Fruit fly (Drosophila melanogaster) whole organism, embryonic: ENCODE measurements around the gene Syx5.
A peak's percentile ranks its signal among the peaks of the same experiment; 100 is the strongest.

Experiments
- Atf3 ChIP-seq: fragments of 200-800 bp; sonication (Bioruptor generic); optimal IDR thresholded peaks from 3 replicates; lab custom pipeline; 2016; ENCODE audit warnings: missing biosample characterization, missing genetic modification characterization
- BEAF-32 ChIP-seq: fragments of 200-800 bp; sonication (Bioruptor generic); optimal IDR thresholded peaks from 3 replicates; lab custom pipeline; 2017; ENCODE audit warnings: missing biosample characterization, missing genetic modification characterization, mild to moderate bottlenecking, moderate library complexity, missing genetic modification reagents
- Bdp1 ChIP-seq: fragments of 200-800 bp; sonication (Bioruptor generic); optimal IDR thresholded peaks from 3 replicates; lab custom pipeline; 2016; ENCODE audit warnings: missing biosample characterization, missing genetic modification characterization
- CG10321 ChIP-seq: fragments of 200-800 bp; sonication (Bioruptor generic); IDR thresholded peaks from 2 replicates; pipeline ENCODE4 v1.3.6; 2022; ENCODE audit warnings: missing biosample characterization, missing genetic modification characterization
- CG10654 ChIP-seq: fragments of 200-800 bp; sonication (Bioruptor generic); optimal IDR thresholded peaks from 2 replicates; lab custom pipeline; 2016; ENCODE audit warnings: missing biosample characterization, missing genetic modification characterization
- CG11398 ChIP-seq: fragments of 200-800 bp; sonication (Bioruptor generic); optimal IDR thresholded peaks from 2 replicates; lab custom pipeline; 2016; ENCODE audit warnings: missing biosample characterization, missing genetic modification characterization
- CG12071 ChIP-seq: fragments of 200-800 bp; sonication (Bioruptor generic); optimal IDR thresholded peaks from 3 replicates; lab custom pipeline; 2018; ENCODE audit warnings: missing biosample characterization, mild to moderate bottlenecking, missing genetic modification characterization
- CG13287 ChIP-seq: fragments of 200-800 bp; sonication (Bioruptor generic); IDR thresholded peaks from 2 replicates; pipeline ENCODE4 v1.3.6; 2022; ENCODE audit warnings: missing biosample characterization, missing genetic modification characterization; ENCODE audit not compliant: partially characterized antibody
- CG14050 ChIP-seq: fragments of 200-800 bp; sonication (Bioruptor generic); IDR thresholded peaks from 3 replicates; pipeline ENCODE4 v1.3.6; 2022; ENCODE audit warnings: missing biosample characterization, missing genetic modification characterization
- CG1529 ChIP-seq: fragments of 200-800 bp; sonication (Bioruptor generic); optimal IDR thresholded peaks from 3 replicates; lab custom pipeline; 2018; ENCODE audit warnings: missing biosample characterization, missing genetic modification characterization
- CG1603 ChIP-seq: fragments of 200-800 bp; sonication (Bioruptor generic); optimal IDR thresholded peaks from 2 replicates; lab custom pipeline; 2019; ENCODE audit warnings: missing biosample characterization, mild to moderate bottlenecking, missing genetic modification characterization, moderate library complexity
- CG1792 ChIP-seq: fragments of 200-800 bp; sonication (Bioruptor generic); optimal IDR thresholded peaks from 2 replicates; lab custom pipeline; 2016; ENCODE audit warnings: missing biosample characterization, missing genetic modification characterization
- CG2129 ChIP-seq: fragments of 200-800 bp; sonication (Bioruptor generic); IDR thresholded peaks from 2 replicates; pipeline ENCODE4 v1.3.6; 2022; ENCODE audit warnings: missing biosample characterization, missing genetic modification characterization; ENCODE audit not compliant: partially characterized antibody
- CG2202 ChIP-seq: fragments of 200-800 bp; sonication (Bioruptor generic); optimal IDR thresholded peaks from 2 replicates; lab custom pipeline; 2018; ENCODE audit warnings: missing biosample characterization, mild to moderate bottlenecking, missing genetic modification characterization
- CG31224 ChIP-seq: fragments of 200-800 bp; sonication (Bioruptor generic); IDR thresholded peaks from 2 replicates; pipeline ENCODE4 v1.3.6; 2022; ENCODE audit warnings: missing biosample characterization, missing genetic modification characterization
- CG34224 ChIP-seq: fragments of 200-800 bp; sonication (Bioruptor generic); IDR thresholded peaks from 3 replicates; pipeline ENCODE4 v1.3.6; 2022; ENCODE audit warnings: missing biosample characterization, missing genetic modification characterization; ENCODE audit not compliant: partially characterized antibody
- CG6654 ChIP-seq: fragments of 200-800 bp; sonication (Bioruptor generic); optimal IDR thresholded peaks from 2 replicates; lab custom pipeline; 2017; ENCODE audit warnings: missing biosample characterization, mild to moderate bottlenecking, missing genetic modification characterization
- CG6854 ChIP-seq: fragments of 200-800 bp; sonication (Bioruptor generic); optimal IDR thresholded peaks from 3 replicates; lab custom pipeline; 2017; ENCODE audit warnings: missing biosample characterization, mild to moderate bottlenecking, missing genetic modification characterization
- CG7839 ChIP-seq: fragments of 200-800 bp; sonication (Bioruptor generic); optimal IDR thresholded peaks from 3 replicates; lab custom pipeline; 2018; ENCODE audit warnings: missing biosample characterization, mild to moderate bottlenecking, missing genetic modification characterization, moderate library complexity
- CG7987 ChIP-seq: fragments of 200-800 bp; sonication (Bioruptor generic); optimal IDR thresholded peaks from 2 replicates; lab custom pipeline; 2018; ENCODE audit warnings: missing biosample characterization, mild to moderate bottlenecking, missing genetic modification characterization, moderate library complexity
- CG8359 ChIP-seq: fragments of 200-800 bp; sonication (Bioruptor generic); optimal IDR thresholded peaks from 2 replicates; lab custom pipeline; 2017; ENCODE audit warnings: missing biosample characterization, mild to moderate bottlenecking, missing genetic modification characterization, borderline replicate concordance
- CrebB ChIP-seq: fragments of 200-800 bp; sonication (Bioruptor generic); optimal IDR thresholded peaks from 3 replicates; lab custom pipeline; 2018; ENCODE audit warnings: missing biosample characterization, mild to moderate bottlenecking, missing genetic modification characterization
- Fer2 ChIP-seq: fragments of 200-800 bp; sonication (Bioruptor generic); optimal IDR thresholded peaks from 2 replicates; lab custom pipeline; 2018; ENCODE audit warnings: missing biosample characterization, mild to moderate bottlenecking, missing genetic modification characterization, moderate library complexity
- H2.0 ChIP-seq: fragments of 200-800 bp; sonication (Bioruptor generic); IDR thresholded peaks from 2 replicates; pipeline ENCODE4 v1.3.6; 2022; ENCODE audit warnings: missing biosample characterization, missing genetic modification characterization
- HmgD ChIP-seq: fragments of 200-800 bp; sonication (Bioruptor generic); optimal IDR thresholded peaks from 3 replicates; lab custom pipeline; 2016; ENCODE audit warnings: missing biosample characterization, missing genetic modification characterization
- Nf-YB ChIP-seq: fragments of 200-800 bp; sonication (Bioruptor generic); optimal IDR thresholded peaks from 3 replicates; lab custom pipeline; 2019; ENCODE audit warnings: missing biosample characterization, mild to moderate bottlenecking, missing genetic modification characterization, moderate library complexity
- Rx ChIP-seq: fragments of 200-800 bp; sonication (Bioruptor generic); IDR thresholded peaks from 2 replicates; pipeline ENCODE4 v1.3.6; 2022; ENCODE audit warnings: missing biosample characterization, missing genetic modification characterization
- Taf1 ChIP-seq: fragments of 200-800 bp; sonication (Bioruptor generic); IDR thresholded peaks from 2 replicates; pipeline ENCODE4 v1.3.6; 2022; ENCODE audit warnings: missing biosample characterization, missing genetic modification characterization
- Vsx1 ChIP-seq: fragments of 200-800 bp; sonication (Bioruptor generic); optimal IDR thresholded peaks from 2 replicates; lab custom pipeline; 2017; ENCODE audit warnings: missing biosample characterization, mild to moderate bottlenecking, missing genetic modification characterization, missing genetic modification reagents
- br ChIP-seq: fragments of >200 bp; optimal IDR thresholded peaks from 2 replicates; lab custom pipeline; 2017
- cg ChIP-seq: fragments of 200-800 bp; sonication (Bioruptor generic); optimal IDR thresholded peaks from 3 replicates; lab custom pipeline; 2019; ENCODE audit warnings: missing biosample characterization, mild to moderate bottlenecking, missing genetic modification characterization, moderate library complexity
- crc ChIP-seq: fragments of 200-800 bp; sonication (Bioruptor generic); optimal IDR thresholded peaks from 2 replicates; lab custom pipeline; 2016; ENCODE audit warnings: missing biosample characterization, missing genetic modification characterization
- da ChIP-seq: fragments of 200-800 bp; sonication (Bioruptor generic); optimal IDR thresholded peaks from 2 replicates; lab custom pipeline; 2016; ENCODE audit warnings: missing biosample characterization, missing genetic modification characterization
- danr ChIP-seq: fragments of 200-800 bp; sonication (Bioruptor generic); IDR thresholded peaks from 2 replicates; pipeline ENCODE4 v1.3.6; 2022; ENCODE audit warnings: missing biosample characterization, missing genetic modification characterization
- dati ChIP-seq: fragments of 200-800 bp; sonication (Bioruptor generic); IDR thresholded peaks from 2 replicates; pipeline ENCODE4 v1.3.6; 2022; ENCODE audit warnings: missing biosample characterization, missing genetic modification characterization
- dmrt11E ChIP-seq: fragments of 200-800 bp; sonication (Bioruptor generic); optimal IDR thresholded peaks from 3 replicates; lab custom pipeline; 2018; ENCODE audit warnings: missing biosample characterization, mild to moderate bottlenecking, missing genetic modification characterization, moderate library complexity
- gcm ChIP-seq: fragments of 200-800 bp; sonication (Bioruptor generic); optimal IDR thresholded peaks from 2 replicates; lab custom pipeline; 2019; ENCODE audit warnings: missing biosample characterization, mild to moderate bottlenecking, missing genetic modification characterization, moderate library complexity
- gem ChIP-seq: fragments of 200-800 bp; sonication (Bioruptor generic); optimal IDR thresholded peaks from 2 replicates; lab custom pipeline; 2019; ENCODE audit warnings: missing biosample characterization, mild to moderate bottlenecking, missing genetic modification characterization, moderate library complexity
- h ChIP-seq: fragments of >200 bp; optimal IDR thresholded peaks from 2 replicates; lab custom pipeline; 2017
- hbn ChIP-seq: fragments of 200-800 bp; sonication (Bioruptor generic); IDR thresholded peaks from 2 replicates; pipeline ENCODE4 v1.3.6; 2022; ENCODE audit warnings: missing biosample characterization, missing genetic modification characterization; ENCODE audit not compliant: partially characterized antibody
- ind ChIP-seq: fragments of 200-800 bp; sonication (Bioruptor generic); optimal IDR thresholded peaks from 3 replicates; lab custom pipeline; 2016; ENCODE audit warnings: missing biosample characterization, missing genetic modification characterization
- lmd ChIP-seq: fragments of 200-800 bp; sonication (Bioruptor generic); IDR thresholded peaks from 2 replicates; pipeline ENCODE4 v1.3.6; 2022; ENCODE audit warnings: missing biosample characterization, missing genetic modification characterization
- mirr ChIP-seq: fragments of 200-800 bp; sonication (Bioruptor generic); optimal IDR thresholded peaks from 3 replicates; lab custom pipeline; 2018; ENCODE audit warnings: missing biosample characterization, mild to moderate bottlenecking, missing genetic modification characterization
- nerfin-2 ChIP-seq: fragments of 200-800 bp; sonication (Bioruptor generic); IDR thresholded peaks from 2 replicates; pipeline ENCODE4 v1.3.6; 2022; ENCODE audit warnings: missing biosample characterization, missing genetic modification characterization; ENCODE audit not compliant: partially characterized antibody
- nmo ChIP-seq: fragments of 200-800 bp; sonication (Bioruptor generic); optimal IDR thresholded peaks from 2 replicates; lab custom pipeline; 2018; ENCODE audit warnings: missing biosample characterization, mild to moderate bottlenecking, missing genetic modification characterization, moderate library complexity
- onecut ChIP-seq: fragments of 200-800 bp; sonication (Bioruptor generic); IDR thresholded peaks from 2 replicates; pipeline ENCODE4 v1.3.6; 2022; ENCODE audit warnings: missing biosample characterization, missing genetic modification characterization
- pros ChIP-seq: fragments of 200-800 bp; sonication (Bioruptor generic); optimal IDR thresholded peaks from 3 replicates; lab custom pipeline; 2019; ENCODE audit warnings: missing biosample characterization, mild to moderate bottlenecking, missing genetic modification characterization, moderate library complexity
- repo ChIP-seq: fragments of 200-800 bp; sonication (Bioruptor generic); optimal IDR thresholded peaks from 2 replicates; lab custom pipeline; 2016; ENCODE audit warnings: missing biosample characterization, missing genetic modification characterization
- ro ChIP-seq: fragments of 200-800 bp; sonication (Bioruptor generic); IDR thresholded peaks from 2 replicates; pipeline ENCODE4 v1.3.6; 2022; ENCODE audit warnings: missing biosample characterization, missing genetic modification characterization
- tap ChIP-seq: fragments of 200-800 bp; optimal IDR thresholded peaks from 3 replicates; lab custom pipeline; 2019; ENCODE audit warnings: missing biosample characterization, mild to moderate bottlenecking, missing genetic modification characterization, moderate library complexity
- tup ChIP-seq: fragments of 200-800 bp; sonication (Bioruptor generic); optimal IDR thresholded peaks from 2 replicates; lab custom pipeline; 2016; ENCODE audit warnings: missing biosample characterization, mild to moderate bottlenecking, missing genetic modification characterization, moderate library complexity

Gene Syx5

DNA sequence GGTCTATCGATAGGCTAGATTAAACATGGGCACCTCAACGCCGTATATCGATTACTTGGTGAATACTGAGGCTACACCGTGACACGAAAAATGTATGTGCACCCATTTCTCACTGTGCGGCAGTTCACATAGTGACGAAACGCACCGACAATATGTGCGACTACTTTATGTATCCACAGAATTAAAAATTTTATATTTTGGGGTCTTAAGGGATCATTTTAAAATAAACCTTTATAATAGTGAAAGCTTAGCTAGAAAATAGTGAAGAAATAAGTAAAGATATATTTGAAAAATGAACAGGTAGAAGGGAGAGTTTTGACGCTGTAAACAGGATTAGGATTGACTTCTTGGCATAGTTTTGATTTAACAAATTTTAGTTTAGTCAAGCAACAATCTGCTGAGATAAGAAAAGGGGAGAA lies 22.0 kb downstream of the Syx5 start, which contains the start of gene mRpL4 (continued):
- TF ChIP-seq Vsx1 (GFP tag; lab: Kevin White, UChicago): no peak
- TF ChIP-seq Nf-YB (GFP tag; lab: Kevin White, UChicago): peak; percentile 6
- TF ChIP-seq nerfin-2 (GFP tag; lab: Robert Waterston, UW): peak; percentile 98
- no peak for TF ChIP-seq CG14050
- TF ChIP-seq cg (GFP tag; lab: Kevin White, UChicago): no peak
- TF ChIP-seq hbn (GFP tag; lab: Robert Waterston, UW): peak; percentile 99
- TF ChIP-seq CG10321 (GFP tag; lab: Robert Waterston, UW): no peak
- TF ChIP-seq CG11398 (GFP tag; lab: Kevin White, UChicago): peak; percentile 58
- TF ChIP-seq CG31224 (GFP tag; lab: Robert Waterston, UW): peak; percentile 66
- TF ChIP-seq CG10654: peak; percentile 69
- peak; percentile 49 for TF ChIP-seq crc
- TF ChIP-seq Rx: peak; percentile 66
- no peak for TF ChIP-seq CrebB (tag; lab: Kevin White, UChicago)
- TF ChIP-seq CG8359 (GFP tag; lab: Kevin White, UChicago): no peak
- TF ChIP-seq dati (GFP tag; lab: Robert Waterston, UW): no peak
- TF ChIP-seq Fer2 (tag; lab: Kevin White, UChicago): peak; percentile 13
- no peak for TF ChIP-seq CG2202 (tag; lab: Kevin White, UChicago)
- TF ChIP-seq pros: no peak
- peak; percentile 68 for TF ChIP-seq Atf3 (GFP tag; lab: Kevin White, UChicago)
- no peak for TF ChIP-seq h (lab: Kevin White, UChicago)
- TF ChIP-seq tup (GFP tag; lab: Kevin White, UChicago): no peak
- peak; percentile 79 for TF ChIP-seq HmgD (GFP tag; lab: Kevin White, UChicago)
- TF ChIP-seq da (GFP tag; lab: Kevin White, UChicago): no peak
- peak; percentile 67 for TF ChIP-seq nmo (GFP tag; lab: Kevin White, UChicago)
- TF ChIP-seq ind (GFP tag; lab: Kevin White, UChicago): peak; percentile 75
- TF ChIP-seq CG1529: no peak
- TF ChIP-seq H2.0 (GFP tag; lab: Robert Waterston, UW): peak; percentile 45
- TF ChIP-seq CG6854: no peak
- TF ChIP-seq CG34224 (GFP tag; lab: Robert Waterston, UW): peak; percentile 99
- TF ChIP-seq Taf1 (GFP tag; lab: Robert Waterston, UW): peak; percentile 49; the same call in 1 of the 2 replicates
- no peak for TF ChIP-seq ro (GFP tag; lab: Robert Waterston, UW)
- TF ChIP-seq dmrt11E (tag; lab: Kevin White, UChicago): peak; percentile 46
- peak; percentile 24 for TF ChIP-seq repo (GFP tag; lab: Kevin White, UChicago)
- TF ChIP-seq br: no peak
- peak; percentile 77 for TF ChIP-seq CG1603
- peak; percentile 76 for TF ChIP-seq lmd (GFP tag; lab: Robert Waterston, UW)
- peak; percentile 8 for TF ChIP-seq CG7987 (GFP tag; lab: Kevin White, UChicago)
- TF ChIP-seq CG7839 (tag; lab: Kevin White, UChicago): no peak
- no peak for TF ChIP-seq mirr (GFP tag; lab: Kevin White, UChicago)
- 0 out of 2 replicates have a peak, but pooled peaks have one; percentile 23 for TF ChIP-seq onecut (GFP tag; lab: Robert Waterston, UW)
- peak; percentile 62 for TF ChIP-seq Bdp1
- peak; percentile 37 for TF ChIP-seq tap (tag; lab: Kevin White, UChicago)
- peak; percentile 91 for TF ChIP-seq CG2129
- TF ChIP-seq gem: peak; percentile 71
- TF ChIP-seq CG6654 (GFP tag; lab: Kevin White, UChicago): no peak
- TF ChIP-seq gcm (GFP tag; lab: Kevin White, UChicago): no peak
- no peak for TF ChIP-seq CG12071 (GFP tag; lab: Kevin White, UChicago)
- no peak for TF ChIP-seq CG1792 (GFP tag; lab: Kevin White, UChicago)
- TF ChIP-seq danr (GFP tag; lab: Robert Waterston, UW): no peak
- peak; percentile 94 for TF ChIP-seq BEAF-32 (GFP tag; lab: Kevin White, UChicago)
- peak; percentile 99 for TF ChIP-seq CG13287 (GFP tag; lab: Robert Waterston, UW)
